Fruit fly (Drosophila melanogaster) S2 (cell line): ENCODE measurements around the gene lic.

ENCODE experiments used
- CG8478 ChIP-seq: fragments of >200 bp; optimal IDR thresholded peaks from 2 replicates; lab custom pipeline; 2018
- CTCF ChIP-seq, 2 experiments: fragments of >200 bp; optimal IDR thresholded peaks; 2 replicates each; lab custom pipeline; 2018

- TF ChIP-seq CG8478 (no peak), CTCF (optimal IDR thresholded peaks at IDR 0.05; lab: Kevin White, UChicago) (no peak)
Observed at dm6 chrX:13089375-13089774, 1.6 kb upstream of the lic start.
